Worm (Caenorhabditis elegans) whole organism, young adult: Measurements from ENCODE around the gene nsy-1.

Experiments
- F10E7.11 ChIP-seq: sonication (generic microtip); optimal IDR thresholded peaks from 2 replicates; lab custom pipeline; 2017; ENCODE audit warnings: mild to moderate bottlenecking, missing genetic modification characterization, moderate library complexity, missing compliant biosample characterization
- K11D2.4 ChIP-seq: fragments of 200-800 bp; sonication (Bioruptor generic); IDR thresholded peaks from 2 replicates; pipeline ENCODE4 v1.3.6; 2022; ENCODE audit warnings: missing genetic modification reagents, missing genetic modification characterization, missing compliant biosample characterization
- aptf-3 ChIP-seq: fragments of 200-800 bp; sonication (Bioruptor generic); IDR thresholded peaks from 2 replicates; pipeline ENCODE4 v1.3.6; 2022; ENCODE audit warnings: missing genetic modification characterization, missing compliant biosample characterization
- bed-2 ChIP-seq: fragments of 200-800 bp; sonication (Bioruptor generic); IDR thresholded peaks from 2 replicates; pipeline ENCODE4 v1.3.6; 2022; ENCODE audit warnings: missing genetic modification reagents, missing genetic modification characterization, missing compliant biosample characterization
- cebp-2 ChIP-seq: fragments of 200-800 bp; sonication (Bioruptor generic); IDR thresholded peaks from 2 replicates; pipeline ENCODE4 v1.3.6; 2022; ENCODE audit warnings: missing genetic modification characterization, missing compliant biosample characterization
- dpl-1 ChIP-seq: fragments of 150-350 bp; optimal IDR thresholded peaks from 2 replicates; lab custom pipeline; 2014; ENCODE audit warnings: missing biosample characterization, missing genetic modification reagents, missing genetic modification characterization
- madf-6 ChIP-seq: fragments of 200-800 bp; sonication (Bioruptor generic); IDR thresholded peaks from 2 replicates; pipeline ENCODE4 v1.3.6; 2022; ENCODE audit warnings: missing genetic modification reagents, missing genetic modification characterization, missing compliant biosample characterization
- madf-8 ChIP-seq: fragments of 200-800 bp; sonication (Bioruptor generic); conservative IDR thresholded peaks from 2 replicates; pipeline ENCODE4 v1.3.6; 2022; ENCODE audit warnings: missing genetic modification reagents, missing genetic modification characterization, missing compliant biosample characterization
- mcd-1 ChIP-seq: fragments of 200-800 bp; sonication (Bioruptor generic); IDR thresholded peaks from 2 replicates; pipeline ENCODE4 v1.3.6; 2022; ENCODE audit warnings: missing genetic modification reagents, missing genetic modification characterization, missing compliant biosample characterization
- nhr-179 ChIP-seq: sonication (generic microtip); optimal IDR thresholded peaks from 2 replicates; lab custom pipeline; 2016; ENCODE audit warnings: mild to moderate bottlenecking, missing genetic modification characterization, missing compliant biosample characterization
- nhr-80 ChIP-seq: sonication (generic microtip); optimal IDR thresholded peaks from 2 replicates; lab custom pipeline; 2016; ENCODE audit warnings: missing genetic modification characterization, missing compliant biosample characterization
- pha-4 ChIP-seq: fragments of 150-350 bp; sonication (generic microtip); optimal IDR thresholded peaks from 2 replicates; lab custom pipeline; 2014; ENCODE audit warnings: missing biosample characterization, missing genetic modification reagents, missing genetic modification characterization
- zfh-2 ChIP-seq: fragments of 200-800 bp; sonication (Bioruptor generic); conservative IDR thresholded peaks from 2 replicates; pipeline ENCODE4 v1.3.6; 2022; ENCODE audit warnings: missing genetic modification reagents, missing genetic modification characterization, missing compliant biosample characterization

- TF ChIP-seq madf-8 (GFP tag; lab: Robert Waterston, UW), result no peak
- no peak for TF ChIP-seq zfh-2
- no peak for TF ChIP-seq nhr-179 (tag; lab: Kevin White, UChicago)
- no peak for TF ChIP-seq cebp-2 (GFP tag; lab: Robert Waterston, UW)
- TF ChIP-seq F10E7.11 (tag; lab: Kevin White, UChicago), result no peak
- TF ChIP-seq pha-4 (tag; lab: Kevin White, UChicago), result no peak
- no peak for TF ChIP-seq dpl-1 (GFP tag; lab: Kevin White, UChicago)
- TF ChIP-seq K11D2.4 (GFP tag; lab: Robert Waterston, UW), result no peak
- TF ChIP-seq mcd-1 (GFP tag; lab: Robert Waterston, UW), result no peak
- no peak for TF ChIP-seq nhr-80 (tag; lab: Kevin White, UChicago)
- TF ChIP-seq aptf-3, result no peak
- TF ChIP-seq bed-2 (GFP tag; lab: Robert Waterston, UW), result no peak
- TF ChIP-seq madf-6 (GFP tag; lab: Robert Waterston, UW), result no peak
Observed at ce11 chrII:5047279-5047678, 24.7 kb downstream of the nsy-1 start.
